Worm (Caenorhabditis elegans): Measurements from ENCODE around the gene nhr-185.

- TF ChIP-seq lsy-2 (tag; optimal IDR thresholded peaks at IDR 0.05), result no peak
- no peak for TF ChIP-seq nhr-6 (tag; optimal IDR thresholded peaks at IDR 0.05)
- no peak for TF ChIP-seq spr-1 (tag; optimal IDR thresholded peaks at IDR 0.05)
- no peak for TF ChIP-seq F37D6.2 (tag; optimal IDR thresholded peaks at IDR 0.05)
- no peak for TF ChIP-seq F49E8.2 (tag; optimal IDR thresholded peaks at IDR 0.05; ENCODE audit: borderline replicate concordance)
- TF ChIP-seq F10B5.3 (tag; optimal IDR thresholded peaks at IDR 0.05), result no peak
- TF ChIP-seq fos-1 (tag; optimal IDR thresholded peaks at IDR 0.05), result no peak
- no peak for TF ChIP-seq jun-1 (tag; optimal IDR thresholded peaks at IDR 0.05)
- TF ChIP-seq unc-62 (GFP tag; optimal IDR thresholded peaks at IDR 0.05 in 1 of 2), result no peak
- TF ChIP-seq unc-62 (tag; optimal IDR thresholded peaks at IDR 0.05), result no peak
Observed at ce11 chrV:3891919-3892318, 44.8 kb upstream of the nhr-185 start, which contains the start of gene C17E7.12.
